Fruit fly (Drosophila melanogaster) whole organism, adult: ENCODE measurements around the gene CG18547.

ENCODE experiments used
- CG11617 ChIP-seq: fragments of 200-800 bp; sonication (Bioruptor generic); optimal IDR thresholded peaks from 2 replicates; lab custom pipeline; 2017; ENCODE audit warnings: mild to moderate bottlenecking, missing biosample characterization, missing genetic modification reagents, missing genetic modification characterization
- CG12768 ChIP-seq: fragments of 200-800 bp; sonication (Bioruptor generic); optimal IDR thresholded peaks from 2 replicates; lab custom pipeline; 2017; ENCODE audit warnings: missing biosample characterization, missing genetic modification characterization, mild to moderate bottlenecking, moderate library complexity, missing genetic modification reagents
- CG14711 ChIP-seq: fragments of 200-800 bp; sonication (Bioruptor generic); optimal IDR thresholded peaks from 2 replicates; lab custom pipeline; 2018; ENCODE audit warnings: missing biosample characterization, mild to moderate bottlenecking, missing genetic modification characterization, moderate library complexity
- CG1620 ChIP-seq: fragments of 200-800 bp; sonication (Bioruptor generic); optimal IDR thresholded peaks from 2 replicates; lab custom pipeline; 2016; ENCODE audit warnings: missing biosample characterization, missing genetic modification characterization
- CG33017 ChIP-seq: fragments of 200-800 bp; sonication (Bioruptor generic); optimal IDR thresholded peaks from 2 replicates; lab custom pipeline; 2018; ENCODE audit warnings: missing biosample characterization, mild to moderate bottlenecking, missing genetic modification characterization, moderate library complexity
- CG5204 ChIP-seq: fragments of 200-800 bp; sonication (Bioruptor generic); optimal IDR thresholded peaks from 2 replicates; lab custom pipeline; 2016; ENCODE audit warnings: missing biosample characterization, missing genetic modification characterization
- CG7045 ChIP-seq: fragments of 200-800 bp; sonication (Bioruptor generic); optimal IDR thresholded peaks from 2 replicates; lab custom pipeline; 2017; ENCODE audit warnings: missing biosample characterization, mild to moderate bottlenecking, missing genetic modification characterization
- CG7101 ChIP-seq: fragments of 200-800 bp; sonication (Bioruptor generic); optimal IDR thresholded peaks from 2 replicates; lab custom pipeline; 2018; ENCODE audit warnings: missing biosample characterization, mild to moderate bottlenecking, missing genetic modification characterization, moderate library complexity
- Clk ChIP-seq: fragments of 200-800 bp; sonication (Bioruptor generic); optimal IDR thresholded peaks from 2 replicates; lab custom pipeline; 2017; ENCODE audit warnings: missing biosample characterization, missing genetic modification characterization
- Crg-1 ChIP-seq: fragments of 200-800 bp; sonication (Bioruptor generic); optimal IDR thresholded peaks from 2 replicates; lab custom pipeline; 2016; ENCODE audit warnings: missing biosample characterization, missing genetic modification characterization
- Hr96 ChIP-seq: fragments of 200-800 bp; sonication (Bioruptor generic); optimal IDR thresholded peaks from 2 replicates; lab custom pipeline; 2016; ENCODE audit warnings: missing biosample characterization, missing genetic modification characterization
- Mnt ChIP-seq: fragments of 200-800 bp; sonication (Bioruptor generic); optimal IDR thresholded peaks from 2 replicates; lab custom pipeline; 2016; ENCODE audit warnings: missing biosample characterization, mild to moderate bottlenecking, missing genetic modification characterization
- bab1 ChIP-seq: fragments of 200-800 bp; sonication (Bioruptor generic); optimal IDR thresholded peaks from 3 replicates; lab custom pipeline; 2019; ENCODE audit warnings: missing biosample characterization, mild to moderate bottlenecking, missing genetic modification characterization, moderate library complexity
- cic ChIP-seq: fragments of 200-800 bp; sonication (Bioruptor generic); optimal IDR thresholded peaks from 2 replicates; lab custom pipeline; 2017; ENCODE audit warnings: missing biosample characterization, mild to moderate bottlenecking, missing genetic modification characterization, moderate library complexity
- cnc ChIP-seq, 2 experiments: fragments of >200 bp; optimal IDR thresholded peaks; 2 replicates each; lab custom pipeline; 2017
- kay ChIP-seq: fragments of 200-800 bp; sonication (Bioruptor generic); peaks from one replicate; lab custom pipeline; 2016; ENCODE audit warnings: missing biosample characterization, missing genetic modification characterization, borderline replicate concordance
- ovo ChIP-seq: fragments of 200-800 bp; sonication (Bioruptor generic); optimal IDR thresholded peaks from 2 replicates; lab custom pipeline; 2016; ENCODE audit warnings: missing biosample characterization, missing genetic modification characterization
- pad ChIP-seq: fragments of 200-800 bp; sonication (Bioruptor generic); optimal IDR thresholded peaks from 3 replicates; lab custom pipeline; 2017; ENCODE audit warnings: missing biosample characterization, missing genetic modification characterization, mild to moderate bottlenecking, moderate library complexity, missing genetic modification reagents
- tj ChIP-seq: fragments of 200-800 bp; sonication (Bioruptor generic); optimal IDR thresholded peaks from 3 replicates; lab custom pipeline; 2017; ENCODE audit warnings: missing biosample characterization, mild to moderate bottlenecking, missing genetic modification characterization, moderate library complexity
- toe ChIP-seq: fragments of 200-800 bp; sonication (Bioruptor generic); optimal IDR thresholded peaks from 2 replicates; lab custom pipeline; 2016; ENCODE audit warnings: missing biosample characterization, missing genetic modification characterization

CG18547 gene

dm6 chr3R:11973826-11974225, 6.4 kb downstream of the CG18547 start:
- TF ChIP-seq Clk (GFP tag; lab: Kevin White, UChicago) (no peak), cic (no peak), Hr96 (no peak), Mnt (no peak), Crg-1 (GFP tag; lab: Kevin White, UChicago) (no peak), CG14711 (tag; lab: Kevin White, UChicago) (no peak), CG12768 (no peak), CG7101 (no peak), toe (GFP tag; lab: Kevin White, UChicago) (no peak), CG5204 (GFP tag; lab: Kevin White, UChicago) (no peak)

dm6 chr3R:11971394-11971793, 8.8 kb downstream of the CG18547 start, which contains the start of gene GC2:
TSS of gene GC2 (plus strand) at chr3R:11971694.
- no peak for TF ChIP-seq CG5204 (GFP tag; lab: Kevin White, UChicago)
- TF ChIP-seq CG11617 (GFP tag; lab: Kevin White, UChicago): no peak
- no peak for TF ChIP-seq CG1620 (GFP tag; lab: Kevin White, UChicago)
- no peak for TF ChIP-seq pad (GFP tag; lab: Kevin White, UChicago)
- TF ChIP-seq CG14711 (tag; lab: Kevin White, UChicago): no peak
- TF ChIP-seq CG33017 (tag; lab: Kevin White, UChicago): no peak
- TF ChIP-seq tj: no peak
- TF ChIP-seq Hr96: no peak
- no peak for TF ChIP-seq CG7101
- no peak for TF ChIP-seq ovo (GFP tag; lab: Kevin White, UChicago)
- TF ChIP-seq bab1 (GFP tag; lab: Kevin White, UChicago): no peak
- TF ChIP-seq cnc (optimal IDR thresholded peaks at IDR 0.05; lab: Kevin White, UChicago): no peak
- no peak for TF ChIP-seq toe (GFP tag; lab: Kevin White, UChicago)
- no peak for TF ChIP-seq cic

dm6 chr3R:11969217-11969616, 11.0 kb downstream of the CG18547 start:
- TF ChIP-seq toe (GFP tag; lab: Kevin White, UChicago) (peak; percentile 6), bab1 (GFP tag; lab: Kevin White, UChicago) (no peak), Crg-1 (GFP tag; lab: Kevin White, UChicago) (no peak), tj (no peak), CG14711 (tag; lab: Kevin White, UChicago) (peak; percentile 17), CG7045 (GFP tag; lab: Kevin White, UChicago) (peak; percentile 15), CG33017 (tag; lab: Kevin White, UChicago) (peak; percentile 46), cnc (optimal IDR thresholded peaks at IDR 0.05; lab: Kevin White, UChicago) (no peak), Mnt (no peak), CG12768 (peak; percentile 8), CG5204 (GFP tag; lab: Kevin White, UChicago) (peak; percentile 3), CG1620 (GFP tag; lab: Kevin White, UChicago) (no peak), Clk (GFP tag; lab: Kevin White, UChicago) (no peak), CG7101 (peak; percentile 48), kay (no peak), cic (peak; percentile 38), ovo (GFP tag; lab: Kevin White, UChicago) (no peak), CG11617 (GFP tag; lab: Kevin White, UChicago) (peak; percentile 29), pad (GFP tag; lab: Kevin White, UChicago) (no peak), Hr96 (peak; percentile 25)

- TF ChIP-seq Hr96 (no peak), Mnt (peak; percentile 8), CG7101 (no peak), Crg-1 (GFP tag; lab: Kevin White, UChicago) (no peak), cic (peak; percentile 52), CG12768 (peak; percentile 28), tj (peak; percentile 69), ovo (GFP tag; lab: Kevin White, UChicago) (peak; percentile 83), cnc (optimal IDR thresholded peaks at IDR 0.05; lab: Kevin White, UChicago) (no peak)
Measured at dm6 chr3R:11968030-11968753, 12.0 kb downstream of the CG18547 start.

- TF ChIP-seq toe (GFP tag; lab: Kevin White, UChicago) (peak; percentile 62), CG12768 (no peak), cic (no peak), pad (GFP tag; lab: Kevin White, UChicago) (no peak), CG11617 (GFP tag; lab: Kevin White, UChicago) (peak; percentile 46), CG5204 (GFP tag; lab: Kevin White, UChicago) (peak; percentile 53), cnc (optimal IDR thresholded peaks at IDR 0.05; lab: Kevin White, UChicago) (no peak), kay (no peak), CG7045 (GFP tag; lab: Kevin White, UChicago) (no peak), bab1 (GFP tag; lab: Kevin White, UChicago) (peak; percentile 56), CG7101 (peak; percentile 39), Crg-1 (GFP tag; lab: Kevin White, UChicago) (no peak), Mnt (peak; percentile 24), CG14711 (tag; lab: Kevin White, UChicago) (peak; percentile 30), tj (no peak), Clk (GFP tag; lab: Kevin White, UChicago) (no peak), CG1620 (GFP tag; lab: Kevin White, UChicago) (peak; percentile 32), Hr96 (peak; percentile 7), ovo (GFP tag; lab: Kevin White, UChicago) (no peak), CG33017 (tag; lab: Kevin White, UChicago) (no peak)
Measured at dm6 chr3R:11967262-11968029, 12.7 kb downstream of the CG18547 start, which contains the start of the genes CG12213 and GC1. TSS of gene CG12213 (minus strand) at chr3R:11967691. TSS of gene GC1 (plus strand) at chr3R:11967708.
